Fruit fly (Drosophila melanogaster) whole organism, wandering third instar larva: ENCODE measurements around the gene Faa.

Experiments
- dl ChIP-seq, 2 experiments: fragments of 175-275, 200-275 bp in 1 of 2; fragments of 200-275 bp in 1 of 2; sonication (Bioruptor generic); optimal IDR thresholded peaks; lab custom pipeline; 2018; ENCODE audit warnings: mild to moderate bottlenecking in 2 of 2, missing biosample characterization in 2 of 2, missing genetic modification characterization in 2 of 2, moderate library complexity in 2 of 2; ENCODE audit not compliant: partially characterized antibody in 2 of 2, insufficient read depth in 1 of 2
- pan ChIP-seq: fragments of >200 bp; optimal IDR thresholded peaks from 2 replicates; lab custom pipeline; 2017

DNA sequence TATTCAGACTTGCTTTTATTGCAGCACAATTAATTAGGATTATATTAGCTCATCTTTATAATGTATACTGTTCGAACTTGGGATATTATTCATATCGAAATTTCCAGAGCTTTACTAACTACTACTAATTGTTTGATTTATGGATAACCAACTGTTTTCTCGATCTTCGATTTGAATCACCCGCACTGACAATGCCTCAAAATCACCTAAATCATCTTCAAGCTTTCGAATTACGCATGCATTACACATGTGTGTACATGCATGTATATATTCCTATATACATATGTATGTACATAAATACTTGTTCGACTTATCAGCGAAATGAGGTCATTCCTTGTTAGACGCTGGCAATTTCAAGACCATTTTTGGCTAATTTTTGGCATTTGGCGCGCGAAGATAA, 47.8 kb upstream of the Faa start:
- TF ChIP-seq pan (lab: Kevin White, UChicago) (no peak), dl (GFP tag; optimal IDR thresholded peaks at IDR 0.05; lab: Kevin White, UChicago; ENCODE audit: insufficient read depth in 1 of 2, partially characterized antibody in 2 of 2) (no peak)
